Worm (Caenorhabditis elegans) whole organism, L4 larva: Measurements from ENCODE around the gene dyf-2.

Source experiments
- F26F4.8 ChIP-seq: fragments of 200-800 bp; sonication (Bioruptor generic); conservative IDR thresholded peaks from 2 replicates; pipeline ENCODE4 v1.3.6; 2022; ENCODE audit warnings: missing genetic modification characterization, missing compliant biosample characterization
- F49E8.2 ChIP-seq: sonication (generic microtip); optimal IDR thresholded peaks from 2 replicates; lab custom pipeline; 2016; ENCODE audit warnings: missing compliant biosample characterization, mild to moderate bottlenecking, missing genetic modification characterization, borderline replicate concordance
- R02D3.7 ChIP-seq: fragments of 150-350 bp; sonication (generic microtip); optimal IDR thresholded peaks from 3 replicates; lab custom pipeline; 2014; ENCODE audit warnings: missing biosample characterization, missing genetic modification characterization
- T20F7.1 ChIP-seq: fragments of 200-800 bp; sonication (Bioruptor generic); optimal IDR thresholded peaks from 2 replicates; lab custom pipeline; 2018; ENCODE audit warnings: mild to moderate bottlenecking, missing genetic modification characterization, missing compliant biosample characterization
- Y48G9A.11 ChIP-seq: fragments of 200-800 bp; sonication (Bioruptor generic); IDR thresholded peaks from 2 replicates; pipeline ENCODE4 v1.3.6; 2022; ENCODE audit warnings: missing genetic modification reagents, missing genetic modification characterization, missing compliant biosample characterization
- aha-1 ChIP-seq: fragments of 150-350 bp; peaks from one replicate; lab custom pipeline; 2014; ENCODE audit warnings: missing biosample characterization, missing genetic modification characterization
- ama-1 ChIP-seq: fragments of 150-350 bp; optimal IDR thresholded peaks from 2 replicates; lab custom pipeline; 2014; ENCODE audit warnings: inconsistent platforms, mixed read lengths
- attf-4 ChIP-seq: sonication (generic microtip); optimal IDR thresholded peaks from 3 replicates; lab custom pipeline; 2017; ENCODE audit warnings: missing biosample characterization, missing genetic modification characterization
- ceh-20 ChIP-seq: fragments of 200-800 bp; sonication (Bioruptor generic); IDR thresholded peaks from 2 replicates; pipeline ENCODE4 v1.3.6; 2022; ENCODE audit warnings: missing genetic modification reagents, missing genetic modification characterization, missing compliant biosample characterization
- daf-12 ChIP-seq: fragments of 150-350 bp; optimal IDR thresholded peaks from 2 replicates; lab custom pipeline; 2014; ENCODE audit warnings: missing biosample characterization, missing genetic modification reagents, missing genetic modification characterization
- daf-16 ChIP-seq, 3 experiments: sonication (generic microtip); optimal IDR thresholded peaks; 2 replicates each; lab custom pipeline; 2016 to 2017; ENCODE audit warnings: missing genetic modification characterization in 3 of 3, missing genetic modification reagents in 3 of 3, mild to moderate bottlenecking in 2 of 3, missing compliant biosample characterization in 2 of 3, missing biosample characterization in 1 of 3, moderate library complexity in 1 of 3
- daf-19 ChIP-seq: fragments of 200-800 bp; sonication (Bioruptor generic); conservative IDR thresholded peaks from 2 replicates; pipeline ENCODE4 v1.3.6; 2022; ENCODE audit warnings: missing genetic modification characterization, missing compliant biosample characterization
- dmd-6 ChIP-seq: fragments of 200-800 bp; sonication (Bioruptor generic); IDR thresholded peaks from 2 replicates; pipeline ENCODE4 v1.3.6; 2022; ENCODE audit warnings: missing genetic modification reagents, missing genetic modification characterization, missing compliant biosample characterization
- dmd-9 ChIP-seq: fragments of 200-800 bp; sonication (Bioruptor generic); IDR thresholded peaks from 2 replicates; pipeline ENCODE4 v1.3.6; 2022; ENCODE audit warnings: missing genetic modification reagents, missing genetic modification characterization, missing compliant biosample characterization
- dpl-1 ChIP-seq: fragments of 150-350 bp; optimal IDR thresholded peaks from 2 replicates; lab custom pipeline; 2014; ENCODE audit warnings: missing biosample characterization, missing genetic modification reagents, missing genetic modification characterization
- dve-1 ChIP-seq: sonication (generic microtip); optimal IDR thresholded peaks from 2 replicates; lab custom pipeline; 2017; ENCODE audit warnings: antibody characterized with exemption, mild to moderate bottlenecking, missing genetic modification characterization, missing compliant biosample characterization; ENCODE audit not compliant: insufficient read depth
- egl-27 ChIP-seq: sonication (generic microtip); optimal IDR thresholded peaks from 3 replicates; lab custom pipeline; 2017; ENCODE audit warnings: missing biosample characterization, missing genetic modification reagents, missing genetic modification characterization
- hlh-11 ChIP-seq: fragments of 200-800 bp; sonication (Bioruptor generic); optimal IDR thresholded peaks from 2 replicates; lab custom pipeline; 2018; ENCODE audit warnings: mild to moderate bottlenecking, missing genetic modification characterization, missing compliant biosample characterization
- lim-7 ChIP-seq: fragments of 200-800 bp; sonication (Bioruptor generic); IDR thresholded peaks from 2 replicates; pipeline ENCODE4 v1.3.6; 2022; ENCODE audit warnings: missing genetic modification characterization, missing compliant biosample characterization
- lin-1 ChIP-seq: fragments of 200-800 bp; sonication (Bioruptor generic); IDR thresholded peaks from 2 replicates; pipeline ENCODE4 v1.3.6; 2022; ENCODE audit warnings: missing genetic modification reagents, missing genetic modification characterization, missing compliant biosample characterization
- lin-38 ChIP-seq: fragments of 200-800 bp; sonication (Bioruptor generic); IDR thresholded peaks from 2 replicates; pipeline ENCODE4 v1.3.6; 2022; ENCODE audit warnings: missing genetic modification reagents, missing genetic modification characterization, missing compliant biosample characterization
- lsy-2 ChIP-seq, 2 experiments: fragments of 150-350 bp in 1 of 2; sonication (generic microtip) in 1 of 2; optimal IDR thresholded peaks; 2 replicates each; lab custom pipeline; 2014 to 2017; ENCODE audit warnings: missing biosample characterization in 2 of 2, missing genetic modification characterization in 2 of 2
- madf-9 ChIP-seq: fragments of 200-800 bp; sonication (Bioruptor generic); conservative IDR thresholded peaks from 2 replicates; pipeline ENCODE4 v1.3.6; 2022; ENCODE audit warnings: missing genetic modification reagents, missing genetic modification characterization, missing compliant biosample characterization
- mdt-29 ChIP-seq: fragments of 200-800 bp; sonication (Bioruptor generic); IDR thresholded peaks from 2 replicates; pipeline ENCODE4 v1.3.6; 2022; ENCODE audit warnings: missing genetic modification reagents, missing genetic modification characterization, missing compliant biosample characterization
- mep-1 ChIP-seq: fragments of 150-350 bp; sonication (generic microtip); optimal IDR thresholded peaks from 3 replicates; lab custom pipeline; 2014; ENCODE audit warnings: missing biosample characterization, missing genetic modification characterization
- mes-2 ChIP-seq: sonication (generic microtip); optimal IDR thresholded peaks from 2 replicates; lab custom pipeline; 2016; ENCODE audit warnings: missing genotype, mild to moderate bottlenecking, missing genetic modification characterization, missing compliant biosample characterization; ENCODE audit not compliant: poor library complexity, severe bottlenecking
- mxl-3 ChIP-seq: fragments of 200-800 bp; sonication (Bioruptor generic); optimal IDR thresholded peaks from 2 replicates; lab custom pipeline; 2018; ENCODE audit warnings: mild to moderate bottlenecking, missing genetic modification characterization, missing compliant biosample characterization
- nhr-11 ChIP-seq: fragments of 150-350 bp; optimal IDR thresholded peaks from 2 replicates; lab custom pipeline; 2014; ENCODE audit warnings: missing biosample characterization, missing genetic modification characterization
- nhr-237 ChIP-seq: sonication (generic microtip); optimal IDR thresholded peaks from 2 replicates; lab custom pipeline; 2017; ENCODE audit warnings: missing biosample characterization, missing genetic modification characterization
- nhr-25 ChIP-seq: sonication (generic microtip); optimal IDR thresholded peaks from 2 replicates; lab custom pipeline; 2017; ENCODE audit warnings: missing genetic modification characterization, mild to moderate bottlenecking, missing compliant biosample characterization, antibody characterized with exemption, moderate library complexity, borderline replicate concordance; ENCODE audit not compliant: insufficient read depth
- nhr-28 ChIP-seq: fragments of 150-350 bp; optimal IDR thresholded peaks from 2 replicates; lab custom pipeline; 2014; ENCODE audit warnings: missing biosample characterization, missing genetic modification characterization
- nhr-6 ChIP-seq: fragments of 150-350 bp; optimal IDR thresholded peaks from 2 replicates; lab custom pipeline; 2014; ENCODE audit warnings: missing biosample characterization, missing genetic modification characterization
- nhr-77 ChIP-seq: fragments of 150-350 bp; optimal IDR thresholded peaks from 2 replicates; lab custom pipeline; 2014; ENCODE audit warnings: missing biosample characterization, missing genetic modification characterization
- pha-4 ChIP-seq, 2 experiments: fragments of 150-350 bp in 1 of 2; fragments of 200-800 bp in 1 of 2; sonication (Bioruptor generic) in 1 of 2; IDR thresholded peaks in 1 of 2; optimal IDR thresholded peaks in 1 of 2; 2 replicates each; pipeline versions ENCODE4 v1.3.6 to Lab custom; 2014 to 2022; ENCODE audit warnings: missing genetic modification characterization in 2 of 2, missing genetic modification reagents in 2 of 2, missing biosample characterization in 1 of 2, missing compliant biosample characterization in 1 of 2
- php-3 ChIP-seq: fragments of 200-800 bp; sonication (Bioruptor generic); IDR thresholded peaks from 2 replicates; pipeline ENCODE4 v1.3.6; 2022; ENCODE audit warnings: missing genetic modification reagents, missing genetic modification characterization, missing compliant biosample characterization
- pqm-1 ChIP-seq: sonication (generic microtip); optimal IDR thresholded peaks from 2 replicates; lab custom pipeline; 2017; ENCODE audit warnings: missing biosample characterization, missing genetic modification characterization
- skn-1 ChIP-seq: fragments of 150-350 bp; optimal IDR thresholded peaks from 2 replicates; lab custom pipeline; 2014; ENCODE audit warnings: missing biosample characterization, missing genetic modification characterization
- snpc-1.2 ChIP-seq: fragments of 200-800 bp; sonication (Bioruptor generic); IDR thresholded peaks from 2 replicates; pipeline ENCODE4 v1.3.6; 2022; ENCODE audit warnings: missing genetic modification reagents, missing genetic modification characterization, missing compliant biosample characterization
- spr-3 ChIP-seq: fragments of 200-800 bp; sonication (Bioruptor generic); optimal IDR thresholded peaks from 2 replicates; lab custom pipeline; 2018; ENCODE audit warnings: mild to moderate bottlenecking, missing genetic modification characterization, missing compliant biosample characterization
- tra-1 ChIP-seq: fragments of 200-800 bp; sonication (Bioruptor generic); IDR thresholded peaks from 2 replicates; pipeline ENCODE4 v1.3.6; 2022; ENCODE audit warnings: missing genetic modification reagents, missing genetic modification characterization, missing compliant biosample characterization
- unc-130 ChIP-seq: sonication (generic microtip); optimal IDR thresholded peaks from 2 replicates; lab custom pipeline; 2016; ENCODE audit warnings: missing genetic modification reagents, missing genetic modification characterization, missing compliant biosample characterization
- unc-62 ChIP-seq, 3 experiments: fragments of 150-350 bp in 1 of 3; sonication (generic microtip); optimal IDR thresholded peaks in 2 of 3; peaks in 1 of 3; 1 replicate in 1 of 3; 2 replicates in 2 of 3; lab custom pipeline; 2014 to 2017; ENCODE audit warnings: missing biosample characterization in 3 of 3, missing genetic modification characterization in 3 of 3, missing genetic modification reagents in 3 of 3, missing genotype in 1 of 3
- zfp-2 ChIP-seq: sonication (generic microtip); optimal IDR thresholded peaks from 2 replicates; lab custom pipeline; 2016; ENCODE audit warnings: mild to moderate bottlenecking, missing genetic modification characterization, missing compliant biosample characterization
- ztf-11 ChIP-seq: fragments of 150-350 bp; optimal IDR thresholded peaks from 2 replicates; lab custom pipeline; 2014; ENCODE audit warnings: missing biosample characterization, missing genetic modification characterization

dyf-2 gene

ce11 chrIII:13686309-13686708 is at the start of gene dyf-2:
TSS of gene dyf-2 (minus strand) at chrIII:13686445.
- no peak for TF ChIP-seq T20F7.1

- TF ChIP-seq nhr-25 (no peak), unc-130 (no peak), aha-1 (tag; lab: Kevin White, UChicago) (peak; percentile 91), daf-16 (GFP tag; optimal IDR thresholded peaks at IDR 0.05; lab: Kevin White, UChicago) (no peak), daf-16 (tag; optimal IDR thresholded peaks at IDR 0.05; lab: Kevin White, UChicago) (no peak), ztf-11 (tag; lab: Kevin White, UChicago) (no peak)
Observed at ce11 chrIII:13735008-13735407, 48.8 kb upstream of the dyf-2 start, which contains the start of gene W06F12.3. TSS of gene W06F12.3 (plus strand) at chrIII:13735030.

- TF ChIP-seq mxl-3 (GFP tag; lab: Kevin White, UChicago) (peak; percentile 2), lin-38 (0 out of 2 replicates have a peak, but pooled peaks have one; percentile 23), madf-9 (GFP tag; lab: Robert Waterston, UW) (no peak), nhr-6 (peak; percentile 36), php-3 (no peak), F26F4.8 (GFP tag; lab: Robert Waterston, UW) (no peak), daf-16 (GFP tag; optimal IDR thresholded peaks at IDR 0.05; lab: Kevin White, UChicago) (no peak), daf-16 (tag; optimal IDR thresholded peaks at IDR 0.05; lab: Kevin White, UChicago) (peak; percentile 80), daf-12 (tag; lab: Kevin White, UChicago) (no peak), aha-1 (tag; lab: Kevin White, UChicago) (peak; percentile 87), lin-1 (no peak), hlh-11 (tag; lab: Kevin White, UChicago) (peak; percentile 72), mdt-29 (GFP tag; lab: Robert Waterston, UW) (no peak), tra-1 (peak; percentile 82), dve-1 (tag; lab: Kevin White, UChicago) (peak; percentile 79), pqm-1 (tag; lab: Kevin White, UChicago) (peak; percentile 96), mep-1 (tag; lab: Kevin White, UChicago) (peak; percentile 2), mes-2 (peak; percentile 32), dpl-1 (GFP tag; lab: Kevin White, UChicago) (no peak), lim-7 (GFP tag; lab: Robert Waterston, UW) (no peak), lsy-2 (tag; optimal IDR thresholded peaks at IDR 0.05; lab: Kevin White, UChicago) (peak in 1 of 2 experiments; percentile 4), daf-19 (no peak), nhr-77 (tag; lab: Kevin White, UChicago) (peak; percentile 45), dmd-6 (GFP tag; lab: Robert Waterston, UW) (peak; percentile 69), nhr-28 (tag; lab: Kevin White, UChicago) (peak; percentile 73), spr-3 (no peak)
Observed at ce11 chrIII:13733833-13734232, 47.6 kb upstream of the dyf-2 start.

- TF ChIP-seq snpc-1.2 (no peak), hlh-11 (tag; lab: Kevin White, UChicago) (peak; percentile 57), nhr-237 (tag; lab: Kevin White, UChicago) (no peak), daf-16 (GFP tag; optimal IDR thresholded peaks at IDR 0.05; lab: Kevin White, UChicago) (no peak), daf-16 (tag; optimal IDR thresholded peaks at IDR 0.05; lab: Kevin White, UChicago) (peak; percentile 36), dmd-9 (GFP tag; lab: Robert Waterston, UW) (no peak), R02D3.7 (tag; lab: Kevin White, UChicago) (no peak), mep-1 (tag; lab: Kevin White, UChicago) (peak; percentile 1), lin-38 (no peak), attf-4 (no peak), daf-12 (tag; lab: Kevin White, UChicago) (no peak), nhr-28 (tag; lab: Kevin White, UChicago) (peak; percentile 12), ama-1 (lab: Kevin White, UChicago) (no peak), F49E8.2 (no peak), skn-1 (tag; lab: Kevin White, UChicago) (no peak), unc-62 (GFP tag; optimal IDR thresholded peaks at IDR 0.05 in 1 of 2; lab: Kevin White, UChicago) (peak in 1 of 2 experiments; percentile 8), unc-62 (tag; optimal IDR thresholded peaks at IDR 0.05; lab: Kevin White, UChicago) (no peak), egl-27 (tag; lab: Kevin White, UChicago) (no peak), pha-4 (GFP tag; IDR thresholded peaks at IDR 0.05; lab: Robert Waterston, UW) (no peak), pha-4 (tag; optimal IDR thresholded peaks at IDR 0.05; lab: Kevin White, UChicago) (peak; percentile 98), zfp-2 (tag; lab: Kevin White, UChicago) (no peak), nhr-11 (tag; lab: Kevin White, UChicago) (no peak), php-3 (no peak), aha-1 (tag; lab: Kevin White, UChicago) (no peak), unc-130 (no peak), ceh-20 (GFP tag; lab: Robert Waterston, UW) (no peak), Y48G9A.11 (GFP tag; lab: Robert Waterston, UW) (no peak)
Observed at ce11 chrIII:13732665-13733064, 46.4 kb upstream of the dyf-2 start.
